Fruit fly (Drosophila melanogaster) whole organism, embryonic: ENCODE results near the gene galla-2.

Source experiments
- ATbp ChIP-seq: fragments of 200-800 bp; sonication (Bioruptor generic); optimal IDR thresholded peaks from 2 replicates; lab custom pipeline; 2017; ENCODE audit warnings: missing biosample characterization, mild to moderate bottlenecking, missing genetic modification characterization, missing genetic modification reagents
- Atf-2 ChIP-seq: fragments of 200-800 bp; sonication (Bioruptor generic); optimal IDR thresholded peaks from 2 replicates; lab custom pipeline; 2016; ENCODE audit warnings: missing biosample characterization, missing genetic modification characterization
- Atf6 ChIP-seq: fragments of 200-800 bp; sonication (Bioruptor generic); IDR thresholded peaks from 2 replicates; pipeline ENCODE4 v1.3.6; 2022; ENCODE audit warnings: missing biosample characterization, missing genetic modification characterization
- CG13894 ChIP-seq: fragments of 200-800 bp; sonication (Bioruptor generic); optimal IDR thresholded peaks from 3 replicates; lab custom pipeline; 2018; ENCODE audit warnings: missing biosample characterization, mild to moderate bottlenecking, missing genetic modification characterization, moderate library complexity
- CG14441 ChIP-seq: fragments of 200-800 bp; sonication (Bioruptor generic); IDR thresholded peaks from 2 replicates; pipeline ENCODE4 v1.3.6; 2022; ENCODE audit warnings: missing biosample characterization, missing genetic modification characterization
- CG15073 ChIP-seq: fragments of 200-800 bp; sonication (Bioruptor generic); optimal IDR thresholded peaks from 2 replicates; lab custom pipeline; 2016; ENCODE audit warnings: missing biosample characterization, missing genetic modification characterization
- CG15269 ChIP-seq: fragments of 200-800 bp; sonication (Bioruptor generic); optimal IDR thresholded peaks from 2 replicates; lab custom pipeline; 2018; ENCODE audit warnings: missing biosample characterization, mild to moderate bottlenecking, missing genetic modification characterization, moderate library complexity
- CG17186 ChIP-seq: fragments of 200-800 bp; sonication (Bioruptor generic); optimal IDR thresholded peaks from 3 replicates; lab custom pipeline; 2017; ENCODE audit warnings: missing biosample characterization, missing genetic modification reagents, missing genetic modification characterization
- CG30403 ChIP-seq: fragments of 200-800 bp; sonication (Bioruptor generic); optimal IDR thresholded peaks from 3 replicates; lab custom pipeline; 2016; ENCODE audit warnings: missing biosample characterization, missing genetic modification characterization
- CG31224 ChIP-seq: fragments of 200-800 bp; sonication (Bioruptor generic); IDR thresholded peaks from 2 replicates; pipeline ENCODE4 v1.3.6; 2022; ENCODE audit warnings: missing biosample characterization, missing genetic modification characterization
- CG31441 ChIP-seq: fragments of 200-800 bp; sonication (Bioruptor generic); IDR thresholded peaks from 2 replicates; pipeline ENCODE4 v1.3.6; 2022; ENCODE audit warnings: missing biosample characterization, missing genetic modification characterization
- CG3407 ChIP-seq: fragments of 200-800 bp; sonication (Bioruptor generic); optimal IDR thresholded peaks from 2 replicates; lab custom pipeline; 2018; ENCODE audit warnings: missing biosample characterization, mild to moderate bottlenecking, missing genetic modification characterization
- CG3838 ChIP-seq: fragments of 200-800 bp; sonication (Bioruptor generic); optimal IDR thresholded peaks from 3 replicates; lab custom pipeline; 2016; ENCODE audit warnings: missing biosample characterization, missing genetic modification characterization
- CG7786 ChIP-seq: fragments of 200-800 bp; sonication (Bioruptor generic); optimal IDR thresholded peaks from 2 replicates; lab custom pipeline; 2016; ENCODE audit warnings: missing biosample characterization, missing genetic modification characterization
- CG8388 ChIP-seq: fragments of 200-800 bp; sonication (Bioruptor generic); optimal IDR thresholded peaks from 2 replicates; lab custom pipeline; 2019; ENCODE audit warnings: missing biosample characterization, mild to moderate bottlenecking, missing genetic modification characterization, moderate library complexity
- CG8765 ChIP-seq: fragments of 200-800 bp; sonication (Bioruptor generic); IDR thresholded peaks from 2 replicates; pipeline ENCODE4 v1.3.6; 2022; ENCODE audit warnings: missing biosample characterization, missing genetic modification characterization
- CHES-1-like ChIP-seq: fragments of 200-800 bp; sonication (Bioruptor generic); optimal IDR thresholded peaks from 2 replicates; lab custom pipeline; 2016; ENCODE audit warnings: missing biosample characterization, missing genetic modification characterization
- Doc3 ChIP-seq: fragments of 200-800 bp; sonication (Bioruptor generic); IDR thresholded peaks from 3 replicates; pipeline ENCODE4 v1.3.6; 2022; ENCODE audit warnings: missing biosample characterization, missing genetic modification characterization; ENCODE audit not compliant: partially characterized antibody
- Dref ChIP-seq: fragments of 200-800 bp; sonication (Bioruptor generic); IDR thresholded peaks from 2 replicates; pipeline ENCODE4 v1.3.6; 2022; ENCODE audit warnings: missing biosample characterization, missing genetic modification characterization
- E2f2 ChIP-seq: fragments of 200-800 bp; sonication (Bioruptor generic); IDR thresholded peaks from 2 replicates; pipeline ENCODE4 v1.3.6; 2022; ENCODE audit warnings: missing biosample characterization, missing genetic modification characterization
- Ets65A ChIP-seq: fragments of 200-800 bp; sonication (Bioruptor generic); peaks from one replicate; lab custom pipeline; 2016; ENCODE audit warnings: missing biosample characterization, missing genetic modification characterization
- Fer1 ChIP-seq: fragments of 200-800 bp; sonication (Bioruptor generic); optimal IDR thresholded peaks from 2 replicates; lab custom pipeline; 2017; ENCODE audit warnings: missing biosample characterization, mild to moderate bottlenecking, missing genetic modification characterization
- HmgD ChIP-seq: fragments of 200-800 bp; sonication (Bioruptor generic); optimal IDR thresholded peaks from 3 replicates; lab custom pipeline; 2016; ENCODE audit warnings: missing biosample characterization, missing genetic modification characterization
- HmgZ ChIP-seq: fragments of 200-800 bp; sonication (Bioruptor generic); optimal IDR thresholded peaks from 2 replicates; lab custom pipeline; 2018; ENCODE audit warnings: missing biosample characterization, mild to moderate bottlenecking, missing genetic modification characterization
- Hmr ChIP-seq: fragments of 200-800 bp; sonication (Bioruptor generic); optimal IDR thresholded peaks from 3 replicates; lab custom pipeline; 2017; ENCODE audit warnings: mild to moderate bottlenecking, missing biosample characterization, missing genetic modification reagents, missing genetic modification characterization
- Hr39 ChIP-seq: fragments of >200 bp; optimal IDR thresholded peaks from 2 replicates; lab custom pipeline; 2017
- Hr51 ChIP-seq, 2 experiments: fragments of 200-800 bp; sonication (Bioruptor generic); optimal IDR thresholded peaks; 2 replicates in 1 of 2; 3 replicates in 1 of 2; lab custom pipeline; 2016 to 2018; ENCODE audit warnings: missing biosample characterization in 2 of 2, missing genetic modification characterization in 2 of 2, mild to moderate bottlenecking in 1 of 2, moderate library complexity in 1 of 2
- Kr ChIP-seq: fragments of 200-800 bp; sonication (Bioruptor generic); optimal IDR thresholded peaks from 2 replicates; lab custom pipeline; 2017; ENCODE audit warnings: missing biosample characterization, mild to moderate bottlenecking, missing genetic modification characterization
- Max ChIP-seq: fragments of 200-800 bp; sonication (Bioruptor generic); optimal IDR thresholded peaks from 2 replicates; lab custom pipeline; 2016; ENCODE audit warnings: missing biosample characterization, mild to moderate bottlenecking, missing genetic modification characterization
- NC2α ChIP-seq: fragments of 200-800 bp; sonication (Bioruptor generic); optimal IDR thresholded peaks from 2 replicates; lab custom pipeline; 2016; ENCODE audit warnings: missing biosample characterization, missing genetic modification characterization
- Ptx1 ChIP-seq: fragments of 200-800 bp; sonication (Bioruptor generic); IDR thresholded peaks from 2 replicates; pipeline ENCODE4 v1.3.6; 2022; ENCODE audit warnings: missing biosample characterization, missing genetic modification characterization
- Sin3A ChIP-seq: fragments of >200 bp; optimal IDR thresholded peaks from 2 replicates; lab custom pipeline; 2018
- bowl ChIP-seq: fragments of 200-800 bp; sonication (Bioruptor generic); IDR thresholded peaks from 2 replicates; pipeline ENCODE4 v1.3.6; 2022; ENCODE audit warnings: missing biosample characterization, missing genetic modification characterization
- br ChIP-seq: fragments of >200 bp; optimal IDR thresholded peaks from 2 replicates; lab custom pipeline; 2017
- btn ChIP-seq: fragments of 200-800 bp; sonication (Bioruptor generic); optimal IDR thresholded peaks from 2 replicates; lab custom pipeline; 2016; ENCODE audit warnings: missing biosample characterization, missing genetic modification characterization
- dpn ChIP-seq, 2 experiments: fragments of 200-800 bp; sonication (Bioruptor generic); optimal IDR thresholded peaks; 3 replicates each; lab custom pipeline; 2016; ENCODE audit warnings: missing biosample characterization in 2 of 2, missing genetic modification characterization in 2 of 2
- eve ChIP-seq, 2 experiments: fragments of >200 bp; optimal IDR thresholded peaks; 2 replicates each; lab custom pipeline; 2017; ENCODE audit warnings: missing biosample characterization in 2 of 2, missing genetic modification characterization in 2 of 2
- fd64A ChIP-seq: fragments of 200-800 bp; sonication (Bioruptor generic); optimal IDR thresholded peaks from 3 replicates; lab custom pipeline; 2018; ENCODE audit warnings: missing biosample characterization, mild to moderate bottlenecking, missing genetic modification characterization
- h ChIP-seq: fragments of >200 bp; optimal IDR thresholded peaks from 2 replicates; lab custom pipeline; 2017
- ham ChIP-seq: fragments of 200-800 bp; sonication (Bioruptor generic); IDR thresholded peaks from 2 replicates; pipeline ENCODE4 v1.3.6; 2022; ENCODE audit warnings: missing biosample characterization, missing genetic modification characterization
- her ChIP-seq: fragments of 200-800 bp; sonication (Bioruptor generic); optimal IDR thresholded peaks from 2 replicates; lab custom pipeline; 2016; ENCODE audit warnings: missing biosample characterization, missing genetic modification characterization
- kah ChIP-seq: fragments of 200-800 bp; sonication (Bioruptor generic); optimal IDR thresholded peaks from 2 replicates; lab custom pipeline; 2018; ENCODE audit warnings: missing biosample characterization, mild to moderate bottlenecking, missing genetic modification characterization
- lola ChIP-seq, 3 experiments: fragments of >200 bp in 2 of 3; fragments of 200-800 bp in 1 of 3; sonication (Bioruptor generic) in 1 of 3; optimal IDR thresholded peaks; 2 replicates each; lab custom pipeline; 2017 to 2019; ENCODE audit warnings: missing biosample characterization in 3 of 3, missing genetic modification characterization in 3 of 3, mild to moderate bottlenecking in 1 of 3, moderate library complexity in 1 of 3
- nerfin-1 ChIP-seq: fragments of 200-800 bp; sonication (Bioruptor generic); optimal IDR thresholded peaks from 3 replicates; lab custom pipeline; 2019; ENCODE audit warnings: missing biosample characterization, mild to moderate bottlenecking, missing genetic modification characterization, moderate library complexity
- nerfin-2 ChIP-seq: fragments of 200-800 bp; sonication (Bioruptor generic); IDR thresholded peaks from 2 replicates; pipeline ENCODE4 v1.3.6; 2022; ENCODE audit warnings: missing biosample characterization, missing genetic modification characterization; ENCODE audit not compliant: partially characterized antibody
- phol ChIP-seq: fragments of 200-800 bp; sonication (Bioruptor generic); optimal IDR thresholded peaks from 3 replicates; lab custom pipeline; 2018; ENCODE audit warnings: missing biosample characterization, mild to moderate bottlenecking, missing genetic modification characterization, moderate library complexity
- stc ChIP-seq: fragments of 200-800 bp; sonication (Bioruptor generic); IDR thresholded peaks from 2 replicates; pipeline ENCODE4 v1.3.6; 2022; ENCODE audit warnings: missing biosample characterization, missing genetic modification characterization
- tgo ChIP-seq: fragments of 200-800 bp; sonication (Bioruptor generic); IDR thresholded peaks from 3 replicates; pipeline ENCODE4 v1.3.6; 2022; ENCODE audit warnings: missing biosample characterization, missing genetic modification characterization
- tll ChIP-seq, 2 experiments: fragments of 200-800 bp in 1 of 2; fragments of >200 bp in 1 of 2; sonication (Bioruptor generic) in 1 of 2; optimal IDR thresholded peaks; 2 replicates each; lab custom pipeline; 2017 to 2019; ENCODE audit warnings: missing biosample characterization in 2 of 2, missing genetic modification characterization in 2 of 2, mild to moderate bottlenecking in 1 of 2, moderate library complexity in 1 of 2
- tx ChIP-seq: fragments of 200-800 bp; sonication (Bioruptor generic); optimal IDR thresholded peaks from 2 replicates; lab custom pipeline; 2016; ENCODE audit warnings: missing biosample characterization, missing genetic modification characterization
- yki ChIP-seq: fragments of >200 bp; optimal IDR thresholded peaks from 3 replicates; lab custom pipeline; 2018

The galla-2 gene

DNA sequence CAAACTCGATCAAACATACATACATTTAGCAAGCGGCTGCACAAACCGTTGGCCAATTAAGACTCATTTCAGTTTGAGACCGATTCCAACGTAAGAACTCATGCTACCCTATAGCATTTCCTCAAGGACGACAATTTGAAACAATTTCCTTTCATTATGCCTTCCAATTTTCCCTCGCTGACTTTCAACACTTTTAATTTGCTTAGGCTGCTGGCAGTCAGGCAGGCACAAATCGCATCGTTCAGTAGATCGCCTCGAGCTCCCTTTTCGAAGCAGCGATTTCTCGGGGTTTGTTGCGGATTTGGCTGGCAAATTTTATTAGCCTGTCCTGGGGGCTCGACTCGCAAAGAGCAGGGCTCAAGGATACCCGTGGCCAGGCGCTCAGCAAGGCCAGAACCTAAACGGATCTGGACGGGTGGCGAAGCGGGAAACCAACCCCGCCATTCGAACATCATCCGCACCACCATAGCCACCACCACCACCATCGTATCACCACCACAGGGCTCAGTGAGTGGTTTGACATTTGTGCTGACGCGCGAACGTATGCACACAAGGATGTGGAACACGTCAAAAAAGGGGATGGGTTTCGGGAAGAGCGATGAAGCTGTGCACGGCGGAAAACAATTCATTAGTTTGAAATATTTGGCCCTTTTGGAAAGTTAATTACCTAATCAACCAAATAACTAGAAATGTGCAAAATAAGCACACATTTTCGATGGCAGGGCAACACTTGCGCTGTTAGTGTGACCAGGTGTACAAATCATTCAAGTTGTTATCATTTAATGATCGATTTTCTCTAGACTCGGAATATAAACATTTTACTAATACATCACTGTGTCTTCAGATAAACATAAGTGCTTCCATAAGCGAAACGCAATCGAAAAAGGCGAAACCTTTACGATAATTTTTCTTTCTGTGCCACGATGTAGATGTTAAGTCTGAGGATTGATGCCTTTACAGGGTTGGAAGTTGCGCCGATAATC is 37.9 kb upstream of the galla-2 start (continued):
- TF ChIP-seq HmgZ (tag; lab: Kevin White, UChicago) (no peak), stc (GFP tag; lab: Robert Waterston, UW) (no peak), CHES-1-like (no peak), CG30403 (GFP tag; lab: Kevin White, UChicago) (peak; percentile 53), Doc3 (GFP tag; lab: Robert Waterston, UW) (no peak), bowl (GFP tag; lab: Robert Waterston, UW) (no peak), CG7786 (GFP tag; lab: Kevin White, UChicago) (peak; percentile 35), tgo (GFP tag; lab: Robert Waterston, UW) (no peak), Max (GFP tag; lab: Kevin White, UChicago) (no peak), Fer1 (GFP tag; lab: Kevin White, UChicago) (no peak), NC2α (GFP tag; lab: Kevin White, UChicago) (peak; percentile 35), tx (GFP tag; lab: Kevin White, UChicago) (no peak), Hr39 (lab: Kevin White, UChicago) (no peak), Ptx1 (GFP tag; lab: Robert Waterston, UW) (no peak), phol (peak; percentile 74), Hmr (GFP tag; lab: Kevin White, UChicago) (no peak), HmgD (GFP tag; lab: Kevin White, UChicago) (no peak), CG3407 (GFP tag; lab: Kevin White, UChicago) (peak; percentile 0), CG31441 (GFP tag; lab: Robert Waterston, UW) (peak; percentile 72), Atf6 (GFP tag; lab: Robert Waterston, UW) (no peak), btn (GFP tag; lab: Kevin White, UChicago) (peak; percentile 8), kah (GFP tag; lab: Kevin White, UChicago) (no peak), Sin3A (lab: Kevin White, UChicago) (no peak), Hr51 (GFP tag; optimal IDR thresholded peaks at IDR 0.05; lab: Kevin White, UChicago) (peak in 1 of 2 experiments; percentile 34), her (GFP tag; lab: Kevin White, UChicago) (no peak), CG8388 (GFP tag; lab: Kevin White, UChicago) (peak; percentile 42), h (lab: Kevin White, UChicago) (no peak), Dref (GFP tag; lab: Robert Waterston, UW) (no peak), dpn (GFP tag; optimal IDR thresholded peaks at IDR 0.05; lab: Kevin White, UChicago) (peak; percentile 19 to 23), lola (GFP tag; optimal IDR thresholded peaks at IDR 0.05; lab: Kevin White, UChicago) (peak in 1 of 3 experiments; percentile 79), CG8765 (GFP tag; lab: Robert Waterston, UW) (no peak), CG17186 (peak; percentile 37), tll (GFP tag; optimal IDR thresholded peaks at IDR 0.05; lab: Kevin White, UChicago) (no peak), nerfin-1 (tag; lab: Kevin White, UChicago) (no peak), CG3838 (GFP tag; lab: Kevin White, UChicago) (no peak), ATbp (GFP tag; lab: Kevin White, UChicago) (peak; percentile 31), Kr (GFP tag; lab: Kevin White, UChicago) (peak; percentile 59), eve (GFP tag; optimal IDR thresholded peaks at IDR 0.05; lab: Kevin White, UChicago) (peak in 1 of 2 experiments; percentile 92), CG13894 (tag; lab: Kevin White, UChicago) (no peak), nerfin-2 (GFP tag; lab: Robert Waterston, UW) (no peak), CG15073 (no peak), fd64A (GFP tag; lab: Kevin White, UChicago) (no peak), ham (GFP tag; lab: Robert Waterston, UW) (no peak), Ets65A (GFP tag; lab: Kevin White, UChicago) (peak; percentile 92), Atf-2 (GFP tag; lab: Kevin White, UChicago) (peak; percentile 44), E2f2 (GFP tag; lab: Robert Waterston, UW) (no peak), CG31224 (peak; percentile 88), CG14441 (GFP tag; lab: Robert Waterston, UW) (peak; percentile 33; the same call in 1 of the 2 replicates), CG15269 (tag; lab: Kevin White, UChicago) (no peak), br (no peak), yki (lab: Kevin White, UChicago) (no peak)
